Fruit fly (Drosophila melanogaster) whole organism, embryonic: ENCODE measurements around the gene Ddc.

Experiments used
- CG10209 ChIP-seq: fragments of 200-800 bp; sonication (Bioruptor generic); optimal IDR thresholded peaks from 3 replicates; lab custom pipeline; 2017; ENCODE audit warnings: missing biosample characterization, mild to moderate bottlenecking, missing genetic modification characterization, missing genetic modification reagents
- CG1024 ChIP-seq: fragments of 200-800 bp; sonication (Bioruptor generic); IDR thresholded peaks from 2 replicates; pipeline ENCODE4 v1.3.6; 2022; ENCODE audit warnings: missing biosample characterization, missing genetic modification characterization
- CG10321 ChIP-seq: fragments of 200-800 bp; sonication (Bioruptor generic); IDR thresholded peaks from 2 replicates; pipeline ENCODE4 v1.3.6; 2022; ENCODE audit warnings: missing biosample characterization, missing genetic modification characterization
- CG10462 ChIP-seq: fragments of 200-800 bp; sonication (Bioruptor generic); optimal IDR thresholded peaks from 2 replicates; lab custom pipeline; 2016; ENCODE audit warnings: missing biosample characterization, missing genetic modification characterization
- CG12219 ChIP-seq: fragments of 200-800 bp; sonication (Bioruptor generic); optimal IDR thresholded peaks from 3 replicates; lab custom pipeline; 2018; ENCODE audit warnings: missing biosample characterization, mild to moderate bottlenecking, missing genetic modification characterization
- CG12942 ChIP-seq: fragments of 200-800 bp; sonication (Bioruptor generic); optimal IDR thresholded peaks from 3 replicates; lab custom pipeline; 2016; ENCODE audit warnings: missing biosample characterization, missing genetic modification characterization
- CG14667 ChIP-seq: fragments of 200-800 bp; sonication (Bioruptor generic); IDR thresholded peaks from 2 replicates; pipeline ENCODE4 v1.3.6; 2022; ENCODE audit warnings: missing biosample characterization, missing genetic modification characterization
- CG14965 ChIP-seq: fragments of 200-800 bp; sonication (Bioruptor generic); optimal IDR thresholded peaks from 2 replicates; lab custom pipeline; 2016; ENCODE audit warnings: missing biosample characterization, missing genetic modification characterization, borderline replicate concordance
- CG17359 ChIP-seq: fragments of 200-800 bp; sonication (Bioruptor generic); optimal IDR thresholded peaks from 3 replicates; lab custom pipeline; 2018; ENCODE audit warnings: missing biosample characterization, mild to moderate bottlenecking, missing genetic modification characterization, moderate library complexity
- CG17912 ChIP-seq: fragments of 200-800 bp; sonication (Bioruptor generic); optimal IDR thresholded peaks from 2 replicates; lab custom pipeline; 2018; ENCODE audit warnings: missing biosample characterization, mild to moderate bottlenecking, missing genetic modification characterization
- CG18599 ChIP-seq: fragments of 200-800 bp; sonication (Bioruptor generic); optimal IDR thresholded peaks from 3 replicates; lab custom pipeline; 2017; ENCODE audit warnings: missing biosample characterization, missing genetic modification characterization, mild to moderate bottlenecking, moderate library complexity, missing genetic modification reagents
- CG2116 ChIP-seq: fragments of 200-800 bp; sonication (Bioruptor generic); optimal IDR thresholded peaks from 3 replicates; lab custom pipeline; 2018; ENCODE audit warnings: missing biosample characterization, mild to moderate bottlenecking, missing genetic modification characterization
- CG32532 ChIP-seq: fragments of 200-800 bp; sonication (Bioruptor generic); IDR thresholded peaks from 2 replicates; pipeline ENCODE4 v1.3.6; 2022; ENCODE audit warnings: missing biosample characterization, missing genetic modification characterization
- CG6272 ChIP-seq: fragments of 200-800 bp; sonication (Bioruptor generic); IDR thresholded peaks from 2 replicates; pipeline ENCODE4 v1.3.6; 2022; ENCODE audit warnings: missing biosample characterization, missing genetic modification characterization
- CG6765 ChIP-seq: fragments of 200-800 bp; sonication (Bioruptor generic); optimal IDR thresholded peaks from 3 replicates; lab custom pipeline; 2017; ENCODE audit warnings: missing biosample characterization, mild to moderate bottlenecking, missing genetic modification characterization
- CG6791 ChIP-seq: fragments of 200-800 bp; sonication (Bioruptor generic); IDR thresholded peaks from 3 replicates; pipeline ENCODE4 v1.3.6; 2022; ENCODE audit warnings: missing biosample characterization, missing genetic modification characterization; ENCODE audit not compliant: partially characterized antibody
- CG7786 ChIP-seq: fragments of 200-800 bp; sonication (Bioruptor generic); optimal IDR thresholded peaks from 2 replicates; lab custom pipeline; 2016; ENCODE audit warnings: missing biosample characterization, missing genetic modification characterization
- CG7987 ChIP-seq: fragments of 200-800 bp; sonication (Bioruptor generic); optimal IDR thresholded peaks from 2 replicates; lab custom pipeline; 2018; ENCODE audit warnings: missing biosample characterization, mild to moderate bottlenecking, missing genetic modification characterization, moderate library complexity
- Camta ChIP-seq: fragments of 200-800 bp; sonication (Bioruptor generic); optimal IDR thresholded peaks from 2 replicates; lab custom pipeline; 2016; ENCODE audit warnings: missing biosample characterization, missing genetic modification characterization
- Dll ChIP-seq: fragments of 200-800 bp; sonication (Bioruptor generic); IDR thresholded peaks from 4 replicates; pipeline ENCODE4 v1.3.6; 2022; ENCODE audit warnings: missing biosample characterization, missing genetic modification characterization; ENCODE audit not compliant: partially characterized antibody
- Gug ChIP-seq: fragments of 200-800 bp; sonication (Bioruptor generic); IDR thresholded peaks from 4 replicates; pipeline ENCODE4 v1.3.6; 2022; ENCODE audit warnings: missing biosample characterization, missing genetic modification characterization
- HLH3B ChIP-seq: fragments of 200-800 bp; sonication (Bioruptor generic); IDR thresholded peaks from 2 replicates; pipeline ENCODE4 v1.3.6; 2022; ENCODE audit warnings: missing biosample characterization, missing genetic modification characterization
- Neu2 ChIP-seq: fragments of 200-800 bp; sonication (Bioruptor generic); optimal IDR thresholded peaks from 3 replicates; lab custom pipeline; 2016; ENCODE audit warnings: missing biosample characterization, missing genetic modification characterization, borderline replicate concordance
- Oli ChIP-seq: fragments of 200-800 bp; sonication (Bioruptor generic); optimal IDR thresholded peaks from 2 replicates; lab custom pipeline; 2018; ENCODE audit warnings: missing biosample characterization, mild to moderate bottlenecking, missing genetic modification characterization, moderate library complexity
- Rx ChIP-seq: fragments of 200-800 bp; sonication (Bioruptor generic); IDR thresholded peaks from 2 replicates; pipeline ENCODE4 v1.3.6; 2022; ENCODE audit warnings: missing biosample characterization, missing genetic modification characterization
- Six4 ChIP-seq: fragments of 200-800 bp; sonication (Bioruptor generic); optimal IDR thresholded peaks from 2 replicates; lab custom pipeline; 2016; ENCODE audit warnings: missing biosample characterization, missing genetic modification characterization
- Sox100B ChIP-seq: fragments of 200-800 bp; sonication (Bioruptor generic); optimal IDR thresholded peaks from 3 replicates; lab custom pipeline; 2018; ENCODE audit warnings: missing biosample characterization, mild to moderate bottlenecking, missing genetic modification characterization
- al ChIP-seq: fragments of 200-800 bp; sonication (Bioruptor generic); IDR thresholded peaks from 2 replicates; pipeline ENCODE4 v1.3.6; 2022; ENCODE audit warnings: missing biosample characterization, missing genetic modification characterization
- amos ChIP-seq: fragments of 200-800 bp; sonication (Bioruptor generic); IDR thresholded peaks from 2 replicates; pipeline ENCODE4 v1.3.6; 2022; ENCODE audit warnings: missing biosample characterization, missing genetic modification characterization; ENCODE audit not compliant: partially characterized antibody
- az2 ChIP-seq: fragments of 200-800 bp; sonication (Bioruptor generic); optimal IDR thresholded peaks from 3 replicates; lab custom pipeline; 2016; ENCODE audit warnings: missing biosample characterization, missing genetic modification characterization
- btn ChIP-seq: fragments of 200-800 bp; sonication (Bioruptor generic); optimal IDR thresholded peaks from 2 replicates; lab custom pipeline; 2016; ENCODE audit warnings: missing biosample characterization, missing genetic modification characterization
- cad ChIP-seq: fragments of >200 bp; optimal IDR thresholded peaks from 2 replicates; lab custom pipeline; 2017; ENCODE audit warnings: missing biosample characterization, missing genetic modification characterization
- cas ChIP-seq: fragments of 200-800 bp; sonication (Bioruptor generic); IDR thresholded peaks from 2 replicates; pipeline ENCODE4 v1.3.6; 2022; ENCODE audit warnings: missing biosample characterization, missing genetic modification characterization
- cato ChIP-seq: fragments of 200-800 bp; sonication (Bioruptor generic); optimal IDR thresholded peaks from 2 replicates; lab custom pipeline; 2016; ENCODE audit warnings: missing biosample characterization, missing genetic modification characterization, borderline replicate concordance
- chinmo ChIP-seq: fragments of 200-800 bp; sonication (Bioruptor generic); IDR thresholded peaks from 4 replicates; pipeline ENCODE4 v1.3.6; 2022; ENCODE audit warnings: missing biosample characterization, missing genetic modification characterization; ENCODE audit not compliant: partially characterized antibody
- ci ChIP-seq: fragments of 200-800 bp; sonication (Bioruptor generic); IDR thresholded peaks from 3 replicates; pipeline ENCODE4 v1.3.6; 2022; ENCODE audit warnings: missing biosample characterization, missing genetic modification characterization
- en ChIP-seq: fragments of 200-800 bp; sonication (Bioruptor generic); optimal IDR thresholded peaks from 2 replicates; lab custom pipeline; 2016; ENCODE audit warnings: missing biosample characterization, missing genetic modification characterization
- exex ChIP-seq: fragments of 200-800 bp; sonication (Bioruptor generic); optimal IDR thresholded peaks from 4 replicates; lab custom pipeline; 2018; ENCODE audit warnings: missing biosample characterization, mild to moderate bottlenecking, missing genetic modification characterization, moderate library complexity
- fd96Cb ChIP-seq: fragments of 200-800 bp; sonication (Bioruptor generic); optimal IDR thresholded peaks from 2 replicates; lab custom pipeline; 2018; ENCODE audit warnings: missing biosample characterization, mild to moderate bottlenecking, missing genetic modification characterization, moderate library complexity
- gcm2 ChIP-seq: fragments of 200-800 bp; sonication (Bioruptor generic); optimal IDR thresholded peaks from 2 replicates; lab custom pipeline; 2016; ENCODE audit warnings: missing biosample characterization, missing genetic modification characterization
- gem ChIP-seq: fragments of 200-800 bp; sonication (Bioruptor generic); optimal IDR thresholded peaks from 2 replicates; lab custom pipeline; 2019; ENCODE audit warnings: missing biosample characterization, mild to moderate bottlenecking, missing genetic modification characterization, moderate library complexity
- gsb ChIP-seq: fragments of 200-800 bp; sonication (Bioruptor generic); IDR thresholded peaks from 2 replicates; pipeline ENCODE4 v1.3.6; 2022; ENCODE audit warnings: missing biosample characterization, missing genetic modification characterization
- peb ChIP-seq: fragments of 200-800 bp; sonication (Bioruptor generic); IDR thresholded peaks from 2 replicates; pipeline ENCODE4 v1.3.6; 2022; ENCODE audit warnings: missing biosample characterization, missing genetic modification characterization
- repo ChIP-seq: fragments of 200-800 bp; sonication (Bioruptor generic); optimal IDR thresholded peaks from 2 replicates; lab custom pipeline; 2016; ENCODE audit warnings: missing biosample characterization, missing genetic modification characterization
- sim ChIP-seq: fragments of 200-800 bp; sonication (Bioruptor generic); IDR thresholded peaks from 2 replicates; pipeline ENCODE4 v1.3.6; 2022; ENCODE audit warnings: missing biosample characterization, missing genetic modification characterization
- slou ChIP-seq: fragments of 200-800 bp; sonication (Bioruptor generic); optimal IDR thresholded peaks from 3 replicates; lab custom pipeline; 2016; ENCODE audit warnings: missing biosample characterization, missing genetic modification characterization
- sr ChIP-seq: fragments of 200-800 bp; sonication (Bioruptor generic); IDR thresholded peaks from 3 replicates; pipeline ENCODE4 v1.3.6; 2022; ENCODE audit warnings: missing biosample characterization, missing genetic modification characterization
- ssp ChIP-seq: fragments of 200-800 bp; sonication (Bioruptor generic); IDR thresholded peaks from 2 replicates; pipeline ENCODE4 v1.3.6; 2022; ENCODE audit warnings: missing biosample characterization, missing genetic modification characterization
- tx ChIP-seq: fragments of 200-800 bp; sonication (Bioruptor generic); optimal IDR thresholded peaks from 2 replicates; lab custom pipeline; 2016; ENCODE audit warnings: missing biosample characterization, missing genetic modification characterization

Gene Ddc

dm6 chr2L:19133465-19134365 is 13.6 kb upstream of the Ddc start, which contains the start of gene brat (continued):
- peak; percentile 1 for TF ChIP-seq fd96Cb (tag; lab: Kevin White, UChicago)
- peak; percentile 15 for TF ChIP-seq CG10209
- TF ChIP-seq amos (GFP tag; lab: Robert Waterston, UW): peak; percentile 84
- no peak for TF ChIP-seq cas
- no peak for TF ChIP-seq gsb (GFP tag; lab: Robert Waterston, UW)
- no peak for TF ChIP-seq exex (tag; lab: Kevin White, UChicago)
- no peak for TF ChIP-seq CG14667 (GFP tag; lab: Robert Waterston, UW)
- TF ChIP-seq ci (GFP tag; lab: Robert Waterston, UW): peak; percentile 21; the same call in 1 of the 3 replicates
- peak; percentile 96 for TF ChIP-seq Dll (GFP tag; lab: Robert Waterston, UW)
- peak; percentile 27 for TF ChIP-seq Sox100B
- TF ChIP-seq en: peak; percentile 14
- TF ChIP-seq HLH3B (GFP tag; lab: Robert Waterston, UW): peak; percentile 44; the same call in 1 of the 2 replicates
- 0 out of 2 replicates have a peak, but pooled peaks have one; percentile 39 for TF ChIP-seq CG6272 (GFP tag; lab: Robert Waterston, UW)
- no peak for TF ChIP-seq slou (GFP tag; lab: Kevin White, UChicago)
- TF ChIP-seq cato (GFP tag; lab: Kevin White, UChicago): peak; percentile 1
- TF ChIP-seq gcm2 (GFP tag; lab: Kevin White, UChicago): no peak
- peak; percentile 16 for TF ChIP-seq Oli
- no peak for TF ChIP-seq CG1024
- peak; percentile 78 for TF ChIP-seq ssp (GFP tag; lab: Robert Waterston, UW)
- no peak for TF ChIP-seq CG6765 (GFP tag; lab: Kevin White, UChicago)
- TF ChIP-seq CG14965 (GFP tag; lab: Kevin White, UChicago): no peak
- peak; percentile 21; the same call in 1 of the 4 replicates for TF ChIP-seq Gug (GFP tag; lab: Robert Waterston, UW)
- TF ChIP-seq sr (GFP tag; lab: Robert Waterston, UW): no peak
- TF ChIP-seq Camta (GFP tag; lab: Kevin White, UChicago): peak; percentile 47
- TF ChIP-seq CG17359: no peak
- TF ChIP-seq al (GFP tag; lab: Robert Waterston, UW): no peak
- no peak for TF ChIP-seq CG12219
- TF ChIP-seq CG7987 (GFP tag; lab: Kevin White, UChicago): no peak
- TF ChIP-seq gem (tag; lab: Kevin White, UChicago): peak; percentile 62
- TF ChIP-seq CG17912 (GFP tag; lab: Kevin White, UChicago): no peak
- peak; percentile 58 for TF ChIP-seq CG7786 (GFP tag; lab: Kevin White, UChicago)
- no peak for TF ChIP-seq cad (GFP tag; lab: Kevin White, UChicago)
- TF ChIP-seq CG10462 (GFP tag; lab: Kevin White, UChicago): no peak
- peak; percentile 11 for TF ChIP-seq Six4 (GFP tag; lab: Kevin White, UChicago)
- no peak for TF ChIP-seq CG10321 (GFP tag; lab: Robert Waterston, UW)
- TF ChIP-seq sim (GFP tag; lab: Robert Waterston, UW): no peak
- TF ChIP-seq chinmo (GFP tag; lab: Robert Waterston, UW): peak; percentile 81; the same call in 2 of the 4 replicates
- TF ChIP-seq peb (GFP tag; lab: Robert Waterston, UW): peak; percentile 25; the same call in 1 of the 2 replicates
- peak; percentile 87 for TF ChIP-seq CG2116 (GFP tag; lab: Kevin White, UChicago)
- peak; percentile 56 for TF ChIP-seq az2 (GFP tag; lab: Kevin White, UChicago)
- TF ChIP-seq CG12942: no peak
- peak; percentile 18 for TF ChIP-seq repo (GFP tag; lab: Kevin White, UChicago)
- TF ChIP-seq CG6791 (GFP tag; lab: Robert Waterston, UW): peak; percentile 87
- peak; percentile 6 for TF ChIP-seq Neu2 (GFP tag; lab: Kevin White, UChicago)
- no peak for TF ChIP-seq btn (GFP tag; lab: Kevin White, UChicago)
- TF ChIP-seq Rx (GFP tag; lab: Robert Waterston, UW): no peak
- TF ChIP-seq tx (GFP tag; lab: Kevin White, UChicago): peak; percentile 45
- TF ChIP-seq CG32532 (GFP tag; lab: Robert Waterston, UW): peak; percentile 56
- peak; percentile 49 for TF ChIP-seq CG18599 (GFP tag; lab: Kevin White, UChicago)
